Worm (Caenorhabditis elegans) whole organism, young adult: ENCODE data around the gene F39F10.2.
"Not testable (repeated sequence)": the region's sequence is repeated elsewhere in the genome, so short reads cannot be mapped to it uniquely, and the experiment has no call there.

Source experiments
- B0261.1 ChIP-seq: sonication (generic microtip); optimal IDR thresholded peaks from 2 replicates; lab custom pipeline; 2016; ENCODE audit warnings: mild to moderate bottlenecking, missing genetic modification characterization, moderate library complexity, missing compliant biosample characterization
- C06A6.2 ChIP-seq: fragments of 200-800 bp; sonication (Bioruptor generic); conservative IDR thresholded peaks from 2 replicates; pipeline ENCODE4 v1.3.6; 2022; ENCODE audit warnings: missing genetic modification characterization, missing compliant biosample characterization
- D2030.7 ChIP-seq: fragments of 200-800 bp; sonication (Bioruptor generic); IDR thresholded peaks from 2 replicates; pipeline ENCODE4 v1.3.6; 2022; ENCODE audit warnings: missing genetic modification reagents, missing genetic modification characterization, missing compliant biosample characterization
- F49E8.2 ChIP-seq: sonication (generic microtip); optimal IDR thresholded peaks from 3 replicates; lab custom pipeline; 2017; ENCODE audit warnings: missing genetic modification characterization, mild to moderate bottlenecking, missing compliant biosample characterization, antibody characterized with exemption, moderate library complexity; ENCODE audit not compliant: insufficient read depth
- K11D2.4 ChIP-seq: fragments of 200-800 bp; sonication (Bioruptor generic); IDR thresholded peaks from 2 replicates; pipeline ENCODE4 v1.3.6; 2022; ENCODE audit warnings: missing genetic modification reagents, missing genetic modification characterization, missing compliant biosample characterization
- T07F8.4 ChIP-seq: sonication (generic microtip); optimal IDR thresholded peaks from 2 replicates; lab custom pipeline; 2016; ENCODE audit warnings: mild to moderate bottlenecking, missing genetic modification characterization, moderate library complexity, missing compliant biosample characterization
- Y67H2A.10 ChIP-seq: fragments of 200-800 bp; sonication (Bioruptor generic); conservative IDR thresholded peaks from 2 replicates; pipeline ENCODE4 v1.3.6; 2022; ENCODE audit warnings: missing genetic modification reagents, missing genetic modification characterization, missing compliant biosample characterization
- aptf-3 ChIP-seq: fragments of 200-800 bp; sonication (Bioruptor generic); IDR thresholded peaks from 2 replicates; pipeline ENCODE4 v1.3.6; 2022; ENCODE audit warnings: missing genetic modification characterization, missing compliant biosample characterization
- attf-5 ChIP-seq: fragments of 200-800 bp; sonication (Bioruptor generic); optimal IDR thresholded peaks from 2 replicates; lab custom pipeline; 2018; ENCODE audit warnings: mild to moderate bottlenecking, missing genetic modification characterization, missing compliant biosample characterization
- cebp-1 ChIP-seq, 2 experiments: fragments of 200-800 bp in 1 of 2; sonication (Bioruptor generic) in 1 of 2; sonication (generic microtip) in 1 of 2; IDR thresholded peaks in 1 of 2; optimal IDR thresholded peaks in 1 of 2; 2 replicates each; pipeline versions ENCODE4 v1.3.6 to Lab custom; 2017 to 2022; ENCODE audit warnings: missing compliant biosample characterization in 2 of 2, missing genetic modification characterization in 2 of 2, mild to moderate bottlenecking in 1 of 2, missing genetic modification reagents in 1 of 2, moderate library complexity in 1 of 2
- ceh-27 ChIP-seq: fragments of 200-800 bp; sonication (Bioruptor generic); optimal IDR thresholded peaks from 2 replicates; lab custom pipeline; 2018; ENCODE audit warnings: mild to moderate bottlenecking, missing genetic modification characterization, moderate library complexity, missing compliant biosample characterization
- ceh-58 ChIP-seq: fragments of 200-800 bp; sonication (Bioruptor generic); IDR thresholded peaks from 2 replicates; pipeline ENCODE4 v1.3.6; 2022; ENCODE audit warnings: missing genetic modification characterization, missing compliant biosample characterization
- chd-7 ChIP-seq: sonication (generic microtip); optimal IDR thresholded peaks from 2 replicates; lab custom pipeline; 2016; ENCODE audit warnings: mild to moderate bottlenecking, missing genetic modification characterization, moderate library complexity, missing compliant biosample characterization
- dox-1 ChIP-seq: fragments of 200-800 bp; sonication (Bioruptor generic); IDR thresholded peaks from 2 replicates; pipeline ENCODE4 v1.3.6; 2022; ENCODE audit warnings: missing genetic modification reagents, missing genetic modification characterization, missing compliant biosample characterization
- egl-44 ChIP-seq: fragments of 200-800 bp; sonication (Bioruptor generic); IDR thresholded peaks from 2 replicates; pipeline ENCODE4 v1.3.6; 2022; ENCODE audit warnings: missing genetic modification reagents, missing genetic modification characterization, missing compliant biosample characterization
- ekl-4 ChIP-seq: fragments of 200-800 bp; sonication (Bioruptor generic); IDR thresholded peaks from 2 replicates; pipeline ENCODE4 v1.3.6; 2022; ENCODE audit warnings: missing genetic modification reagents, missing genetic modification characterization, missing compliant biosample characterization
- fkh-3 ChIP-seq: sonication (generic microtip); optimal IDR thresholded peaks from 2 replicates; lab custom pipeline; 2016; ENCODE audit warnings: mild to moderate bottlenecking, missing genetic modification characterization, missing compliant biosample characterization
- hmg-1.2 ChIP-seq: fragments of 200-800 bp; sonication (Bioruptor generic); IDR thresholded peaks from 2 replicates; pipeline ENCODE4 v1.3.6; 2022; ENCODE audit warnings: missing genetic modification reagents, missing genetic modification characterization, missing compliant biosample characterization
- hmg-20 ChIP-seq: fragments of 200-800 bp; sonication (Bioruptor generic); IDR thresholded peaks from 2 replicates; pipeline ENCODE4 v1.3.6; 2022; ENCODE audit warnings: missing genetic modification reagents, missing genetic modification characterization, missing compliant biosample characterization
- hrde-1 ChIP-seq: sonication (generic microtip); optimal IDR thresholded peaks from 2 replicates; lab custom pipeline; 2016; ENCODE audit warnings: missing genetic modification characterization, mild to moderate bottlenecking, missing compliant biosample characterization, moderate library complexity, missing genotype, missing genetic modification reagents, borderline replicate concordance
- hsf-1 ChIP-seq: fragments of 200-800 bp; sonication (Bioruptor generic); IDR thresholded peaks from 2 replicates; pipeline ENCODE4 v1.3.6; 2022; ENCODE audit warnings: missing genetic modification reagents, missing genetic modification characterization, missing compliant biosample characterization
- lag-1 ChIP-seq: fragments of 200-800 bp; sonication (Bioruptor generic); IDR thresholded peaks from 2 replicates; pipeline ENCODE4 v1.3.6; 2022; ENCODE audit warnings: missing genetic modification reagents, missing genetic modification characterization, missing compliant biosample characterization
- let-526 ChIP-seq: fragments of 200-800 bp; sonication (Bioruptor generic); IDR thresholded peaks from 2 replicates; pipeline ENCODE4 v1.3.6; 2022; ENCODE audit warnings: missing genetic modification reagents, missing genetic modification characterization, missing compliant biosample characterization
- lin-26 ChIP-seq: fragments of 200-800 bp; sonication (Bioruptor generic); IDR thresholded peaks from 2 replicates; pipeline ENCODE4 v1.3.6; 2022; ENCODE audit warnings: missing genetic modification reagents, missing genetic modification characterization, missing compliant biosample characterization
- lir-1 ChIP-seq: fragments of 200-800 bp; sonication (Bioruptor generic); conservative IDR thresholded peaks from 2 replicates; pipeline ENCODE4 v1.3.6; 2022; ENCODE audit warnings: missing genetic modification reagents, missing genetic modification characterization, missing compliant biosample characterization
- madf-3 ChIP-seq: fragments of 200-800 bp; sonication (Bioruptor generic); IDR thresholded peaks from 2 replicates; pipeline ENCODE4 v1.3.6; 2022; ENCODE audit warnings: missing genetic modification reagents, missing genetic modification characterization, missing compliant biosample characterization
- madf-8 ChIP-seq: fragments of 200-800 bp; sonication (Bioruptor generic); conservative IDR thresholded peaks from 2 replicates; pipeline ENCODE4 v1.3.6; 2022; ENCODE audit warnings: missing genetic modification reagents, missing genetic modification characterization, missing compliant biosample characterization
- mcd-1 ChIP-seq: fragments of 200-800 bp; sonication (Bioruptor generic); IDR thresholded peaks from 2 replicates; pipeline ENCODE4 v1.3.6; 2022; ENCODE audit warnings: missing genetic modification reagents, missing genetic modification characterization, missing compliant biosample characterization
- nfya-1 ChIP-seq: sonication (generic microtip); optimal IDR thresholded peaks from 2 replicates; lab custom pipeline; 2017; ENCODE audit warnings: antibody characterized with exemption, missing compliant biosample characterization, missing genetic modification characterization, borderline replicate concordance; ENCODE audit not compliant: insufficient read depth
- nfyb-1 ChIP-seq: fragments of 200-800 bp; sonication (Bioruptor generic); IDR thresholded peaks from 2 replicates; pipeline ENCODE4 v1.3.6; 2022; ENCODE audit warnings: missing genetic modification reagents, missing genetic modification characterization, missing compliant biosample characterization
- nhr-120 ChIP-seq: fragments of 200-800 bp; sonication (Bioruptor generic); IDR thresholded peaks from 2 replicates; pipeline ENCODE4 v1.3.6; 2022; ENCODE audit warnings: missing genetic modification characterization, missing compliant biosample characterization
- nhr-80 ChIP-seq: sonication (generic microtip); optimal IDR thresholded peaks from 2 replicates; lab custom pipeline; 2016; ENCODE audit warnings: missing genetic modification characterization, missing compliant biosample characterization
- nhr-90 ChIP-seq: sonication (generic microtip); optimal IDR thresholded peaks from 2 replicates; lab custom pipeline; 2016; ENCODE audit warnings: missing genotype, mild to moderate bottlenecking, missing genetic modification characterization, missing compliant biosample characterization
- pbrm-1 ChIP-seq: fragments of 200-800 bp; sonication (Bioruptor generic); IDR thresholded peaks from 2 replicates; pipeline ENCODE4 v1.3.6; 2022; ENCODE audit warnings: missing genetic modification reagents, missing genetic modification characterization, missing compliant biosample characterization
- rcor-1 ChIP-seq: fragments of 200-800 bp; sonication (Bioruptor generic); IDR thresholded peaks from 2 replicates; pipeline ENCODE4 v1.3.6; 2022; ENCODE audit warnings: missing genetic modification reagents, missing genetic modification characterization, missing compliant biosample characterization
- rpc-1 ChIP-seq, 2 experiments: fragments of 150-350 bp in 1 of 2; sonication (generic microtip) in 1 of 2; optimal IDR thresholded peaks; 2 replicates each; lab custom pipeline; 2014 to 2018; ENCODE audit warnings: missing biosample characterization in 1 of 2, missing genetic modification characterization in 1 of 2, missing genetic modification reagents in 1 of 2, missing genotype in 1 of 2
- snpc-3.4 ChIP-seq: sonication (generic microtip); optimal IDR thresholded peaks from 2 replicates; lab custom pipeline; 2017; ENCODE audit warnings: missing genetic modification characterization, mild to moderate bottlenecking, missing compliant biosample characterization, antibody characterized with exemption, moderate library complexity, missing genotype, missing genetic modification reagents
- somi-1 ChIP-seq: fragments of 200-800 bp; sonication (Bioruptor generic); optimal IDR thresholded peaks from 2 replicates; lab custom pipeline; 2018; ENCODE audit warnings: mild to moderate bottlenecking, missing genetic modification characterization, missing compliant biosample characterization
- unc-130 ChIP-seq: sonication (generic microtip); optimal IDR thresholded peaks from 2 replicates; lab custom pipeline; 2016; ENCODE audit warnings: missing genetic modification reagents, missing genetic modification characterization, missing compliant biosample characterization
- zfh-2 ChIP-seq: fragments of 200-800 bp; sonication (Bioruptor generic); conservative IDR thresholded peaks from 2 replicates; pipeline ENCODE4 v1.3.6; 2022; ENCODE audit warnings: missing genetic modification reagents, missing genetic modification characterization, missing compliant biosample characterization
- zim-3 ChIP-seq: sonication (generic microtip); optimal IDR thresholded peaks from 2 replicates; lab custom pipeline; 2017; ENCODE audit warnings: mild to moderate bottlenecking, missing genetic modification characterization, moderate library complexity, missing compliant biosample characterization
- ztf-28 ChIP-seq: fragments of 200-800 bp; sonication (Bioruptor generic); IDR thresholded peaks from 2 replicates; pipeline ENCODE4 v1.3.6; 2022; ENCODE audit warnings: missing genetic modification reagents, missing genetic modification characterization, missing compliant biosample characterization
- ztf-3 ChIP-seq: fragments of 200-800 bp; sonication (Bioruptor generic); optimal IDR thresholded peaks from 2 replicates; lab custom pipeline; 2018; ENCODE audit warnings: mild to moderate bottlenecking, missing genetic modification characterization, missing compliant biosample characterization

F39F10.2 gene

ce11 chrX:16893767-16894166 is 910 bp upstream of the F39F10.2 start (continued):
- TF ChIP-seq F49E8.2 (tag; lab: Kevin White, UChicago) = no peak
- TF ChIP-seq fkh-3 (tag; lab: Kevin White, UChicago) = peak; percentile 17
- TF ChIP-seq D2030.7 (GFP tag; lab: Robert Waterston, UW) = peak; percentile 82
- no peak for TF ChIP-seq nhr-120 (GFP tag; lab: Robert Waterston, UW)
- TF ChIP-seq snpc-3.4 = no peak
- TF ChIP-seq dox-1 (GFP tag; lab: Robert Waterston, UW) = peak; percentile 69
- no peak for TF ChIP-seq T07F8.4 (tag; lab: Kevin White, UChicago)
- TF ChIP-seq zim-3 (tag; lab: Kevin White, UChicago) = no peak
- peak; percentile 45 for TF ChIP-seq hrde-1 (tag; lab: Kevin White, UChicago)
- no peak for TF ChIP-seq somi-1 (GFP tag; lab: Kevin White, UChicago)
- TF ChIP-seq ceh-27 = no peak
- TF ChIP-seq hsf-1 (GFP tag; lab: Robert Waterston, UW) = 0 out of 2 replicates have a peak, but pooled peaks have one; percentile 37
- TF ChIP-seq rpc-1 (optimal IDR thresholded peaks at IDR 0.05; lab: Kevin White, UChicago) = peak; percentile 48
- peak; percentile 76 for TF ChIP-seq rpc-1 (tag; optimal IDR thresholded peaks at IDR 0.05; lab: Kevin White, UChicago)
- TF ChIP-seq unc-130 (GFP tag; lab: Kevin White, UChicago) = no peak
- peak; percentile 73 for TF ChIP-seq B0261.1 (tag; lab: Kevin White, UChicago)
- TF ChIP-seq lin-26 (GFP tag; lab: Robert Waterston, UW) = peak; percentile 46
- TF ChIP-seq madf-8 (GFP tag; lab: Robert Waterston, UW) = no peak
- TF ChIP-seq pbrm-1 (GFP tag; lab: Robert Waterston, UW) = peak; percentile 48; the same call in 1 of the 2 replicates
- TF ChIP-seq lag-1 = no peak
- peak; percentile 18 for TF ChIP-seq nhr-90
- TF ChIP-seq ceh-58 (GFP tag; lab: Robert Waterston, UW) = no peak
- peak; percentile 81 for TF ChIP-seq zfh-2 (GFP tag; lab: Robert Waterston, UW)
- TF ChIP-seq rcor-1 (GFP tag; lab: Robert Waterston, UW) = peak; percentile 34; the same call in 1 of the 2 replicates
- TF ChIP-seq ztf-3 = no peak
- TF ChIP-seq nfya-1 (tag; lab: Kevin White, UChicago) = no peak
- no peak for TF ChIP-seq ztf-28
- TF ChIP-seq egl-44 (GFP tag; lab: Robert Waterston, UW) = 0 out of 2 replicates have a peak, but pooled peaks have one; percentile 19
- no peak for TF ChIP-seq aptf-3 (GFP tag; lab: Robert Waterston, UW)
- TF ChIP-seq, all 124 proteins: peak for 24

DNA sequence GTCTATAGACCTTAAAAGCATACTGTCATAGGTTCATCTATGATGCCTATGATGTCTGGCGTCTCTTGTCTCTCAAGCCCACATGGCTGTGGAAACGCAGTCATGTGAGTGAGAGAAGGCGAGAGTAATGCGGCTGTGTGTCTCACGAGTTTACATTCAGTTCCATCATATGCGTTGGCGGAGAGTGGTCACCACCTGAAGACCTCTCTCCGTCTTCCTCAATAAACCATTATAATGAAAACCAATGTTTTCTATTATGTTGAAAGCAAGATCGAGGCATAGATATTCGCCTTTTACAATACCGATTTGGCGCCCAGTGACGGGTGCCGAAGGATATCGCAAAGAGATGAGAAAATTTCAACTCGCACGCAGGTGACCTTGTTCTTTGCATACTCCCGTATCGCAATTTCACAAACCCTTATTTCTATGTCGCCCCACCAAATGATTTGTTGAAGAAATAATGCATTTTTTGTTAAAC is 7.3 kb downstream of the F39F10.2 start:
- not testable (repeated sequence) for TF ChIP-seq cebp-1 (GFP tag; IDR thresholded peaks at IDR 0.05; lab: Robert Waterston, UW)
- TF ChIP-seq cebp-1 (tag; optimal IDR thresholded peaks at IDR 0.05; lab: Kevin White, UChicago) (peak; percentile 73), dox-1 (GFP tag; lab: Robert Waterston, UW) (peak; percentile 47), lin-26 (GFP tag; lab: Robert Waterston, UW) (peak; percentile 54; the same call in 1 of the 2 replicates), ceh-27 (peak; percentile 11), chd-7 (tag; lab: Kevin White, UChicago) (peak; percentile 40), let-526 (peak; percentile 51; the same call in 1 of the 2 replicates), pbrm-1 (GFP tag; lab: Robert Waterston, UW) (peak; percentile 64), C06A6.2 (GFP tag; lab: Robert Waterston, UW) (peak; percentile 50; the same call in 1 of the 2 replicates), zfh-2 (GFP tag; lab: Robert Waterston, UW) (0 out of 2 replicates have a peak, but pooled peaks have one; percentile 16), K11D2.4 (GFP tag; lab: Robert Waterston, UW) (peak; percentile 58; the same call in 1 of the 2 replicates), mcd-1 (GFP tag; lab: Robert Waterston, UW) (peak; percentile 49), ekl-4 (GFP tag; lab: Robert Waterston, UW) (0 out of 2 replicates have a peak, but pooled peaks have one; percentile 59), nfyb-1 (GFP tag; lab: Robert Waterston, UW) (peak; percentile 46; the same call in 1 of the 2 replicates), egl-44 (GFP tag; lab: Robert Waterston, UW) (0 out of 2 replicates have a peak, but pooled peaks have one; percentile 37), rcor-1 (GFP tag; lab: Robert Waterston, UW) (peak; percentile 67), nhr-80 (tag; lab: Kevin White, UChicago) (peak; percentile 2), attf-5 (GFP tag; lab: Kevin White, UChicago) (peak; percentile 26), hmg-1.2 (GFP tag; lab: Robert Waterston, UW) (peak; percentile 40; the same call in 1 of the 2 replicates), lir-1 (GFP tag; lab: Robert Waterston, UW) (0 out of 2 replicates have a peak, but pooled peaks have one; percentile 20), nhr-120 (GFP tag; lab: Robert Waterston, UW) (0 out of 2 replicates have a peak, but pooled peaks have one; percentile 5), hmg-20 (0 out of 2 replicates have a peak, but pooled peaks have one; percentile 11), Y67H2A.10 (peak; percentile 67; the same call in 1 of the 2 replicates), madf-3 (GFP tag; lab: Robert Waterston, UW) (0 out of 2 replicates have a peak, but pooled peaks have one; percentile 62)
